Worm (Caenorhabditis elegans): Measurements from ENCODE around the gene F20D12.12.
A peak's percentile ranks its signal among the peaks of the same experiment; 100 is the strongest.

F20D12.12 gene

DNA sequence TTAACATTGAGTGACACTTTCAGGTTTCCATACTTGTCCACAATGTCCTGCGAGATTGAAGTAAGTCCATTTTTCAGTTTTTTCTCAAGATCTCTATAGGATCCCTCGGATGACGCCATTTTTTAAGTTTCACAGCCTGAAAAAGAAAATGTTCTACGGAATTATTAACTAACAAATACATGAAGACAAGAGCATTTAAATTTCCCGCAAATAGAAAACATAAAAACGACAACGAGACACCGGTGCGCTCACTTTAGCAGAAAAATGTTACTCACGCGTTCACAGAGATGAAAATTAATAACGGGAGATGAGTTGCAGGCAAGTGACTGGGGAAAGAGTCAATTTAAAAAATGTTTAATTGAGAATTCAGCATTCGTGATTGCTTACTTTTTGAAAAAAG is 783 bp upstream of the F20D12.12 start, which contains the start of gene czw-1:
TSS of gene czw-1 (minus strand) at position 369 of the 400 bp plus-strand sequence.
- TF ChIP-seq fos-1 (tag; optimal IDR thresholded peaks at IDR 0.05) (no peak), unc-62 (GFP tag; optimal IDR thresholded peaks at IDR 0.05) (no peak), elt-1 (tag; optimal IDR thresholded peaks at IDR 0.05) (no peak), sma-9 (GFP tag; optimal IDR thresholded peaks at IDR 0.05) (no peak), sma-9 (tag; optimal IDR thresholded peaks at IDR 0.05) (no peak), nhr-21 (tag; optimal IDR thresholded peaks at IDR 0.05) (no peak), F13H6.1 (tag; optimal IDR thresholded peaks at IDR 0.05) (no peak), snpc-4 (tag; optimal IDR thresholded peaks at IDR 0.05) (no peak), elt-3 (tag; optimal IDR thresholded peaks at IDR 0.05) (no peak), aly-2 (tag; optimal IDR thresholded peaks at IDR 0.05) (no peak), unc-55 (GFP tag; optimal IDR thresholded peaks at IDR 0.05) (no peak), skn-1 (tag; optimal IDR thresholded peaks at IDR 0.05) (no peak), nhr-25 (tag; optimal IDR thresholded peaks at IDR 0.05) (no peak), zag-1 (tag; optimal IDR thresholded peaks at IDR 0.05) (no peak), nhr-12 (tag; optimal IDR thresholded peaks at IDR 0.05) (no peak), sem-4 (tag; optimal IDR thresholded peaks at IDR 0.05) (no peak), ceh-82 (tag; optimal IDR thresholded peaks at IDR 0.05) (no peak), nhr-237 (tag; optimal IDR thresholded peaks at IDR 0.05) (no peak), nhr-129 (tag; optimal IDR thresholded peaks at IDR 0.05) (no peak), lin-13 (GFP tag; optimal IDR thresholded peaks at IDR 0.05) (no peak), alr-1 (tag; optimal IDR thresholded peaks at IDR 0.05) (no peak)

DNA sequence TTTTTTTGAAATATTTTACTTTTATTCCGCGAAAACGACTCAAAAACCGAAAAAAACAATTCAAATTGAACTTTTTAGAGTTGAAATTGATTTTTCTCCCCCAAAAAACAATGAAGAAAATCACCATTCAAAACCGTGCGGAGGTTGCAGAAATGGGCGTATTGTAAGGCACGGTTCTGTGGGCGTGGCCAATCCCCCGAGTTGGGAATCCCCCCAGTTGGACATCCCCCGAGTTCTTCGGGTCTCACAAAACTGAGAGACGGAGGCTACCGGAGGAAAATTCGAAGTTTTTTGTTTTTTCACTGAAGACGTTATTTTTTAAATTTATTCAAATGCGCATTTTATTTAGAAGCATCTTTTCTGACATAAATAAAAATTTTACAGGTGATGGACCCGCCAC is 1.1 kb downstream of the F20D12.12 start, which contains the start of gene mcm-3AP:
TSS of gene mcm-3AP (plus strand) at position 383 of the 400 bp plus-strand sequence.
- peak; percentile 48 for TF ChIP-seq unc-55 (GFP tag; optimal IDR thresholded peaks at IDR 0.05)
- peak; percentile 8 for TF ChIP-seq F13H6.1 (tag; optimal IDR thresholded peaks at IDR 0.05)
- TF ChIP-seq lsy-2 (tag; optimal IDR thresholded peaks at IDR 0.05): peak in 1 of 2 experiments; percentile 63
- peak; percentile 2 for TF ChIP-seq C34F6.9 (tag; optimal IDR thresholded peaks at IDR 0.05)

- TF ChIP-seq F13H6.1 (tag; optimal IDR thresholded peaks at IDR 0.05) (no peak), snpc-4 (tag; optimal IDR thresholded peaks at IDR 0.05) (no peak), nhr-77 (tag; optimal IDR thresholded peaks at IDR 0.05) (no peak), zag-1 (tag; optimal IDR thresholded peaks at IDR 0.05) (no peak), mab-5 (tag; optimal IDR thresholded peaks at IDR 0.05) (no peak), unc-62 (GFP tag; optimal IDR thresholded peaks at IDR 0.05) (no peak), ceh-16 (tag; optimal IDR thresholded peaks at IDR 0.05) (no peak), egl-27 (tag; optimal IDR thresholded peaks at IDR 0.05) (no peak), Y55F3AM.14 (GFP tag; optimal IDR thresholded peaks at IDR 0.05) (no peak), sem-4 (tag; optimal IDR thresholded peaks at IDR 0.05) (no peak)
These were observed 6.8 kb downstream of the F20D12.12 start for ce11 chrIV:7954006-7954405.

ce11 chrIV:7955849-7956248 is 8.6 kb downstream of the F20D12.12 start, which contains the start of gene ceh-19:
TSS of gene ceh-19 (minus strand) at chrIV:7955949.
- no peak for TF ChIP-seq R02D3.7 (tag; optimal IDR thresholded peaks at IDR 0.05)
- no peak for TF ChIP-seq sma-9 (GFP tag; optimal IDR thresholded peaks at IDR 0.05)
- TF ChIP-seq sma-9 (tag; optimal IDR thresholded peaks at IDR 0.05): no peak

- no peak for TF ChIP-seq egl-27 (tag; optimal IDR thresholded peaks at IDR 0.05)
- TF ChIP-seq sma-3 (GFP tag; optimal IDR thresholded peaks at IDR 0.05): no peak
- TF ChIP-seq lin-39 (tag; optimal IDR thresholded peaks at IDR 0.05): no peak
- TF ChIP-seq ztf-1 (GFP tag; conservative IDR thresholded peaks at IDR 0.05): no peak
- TF ChIP-seq lin-11 (tag; optimal IDR thresholded peaks at IDR 0.05): no peak
- no peak for TF ChIP-seq sma-9 (GFP tag; optimal IDR thresholded peaks at IDR 0.05)
- TF ChIP-seq sma-9 (tag; optimal IDR thresholded peaks at IDR 0.05): no peak
- no peak for TF ChIP-seq R02D3.7 (tag; optimal IDR thresholded peaks at IDR 0.05)
- no peak for TF ChIP-seq ceh-82 (tag; optimal IDR thresholded peaks at IDR 0.05)
- TF ChIP-seq nhr-21 (tag; optimal IDR thresholded peaks at IDR 0.05): no peak
- no peak for TF ChIP-seq nhr-23 (tag; optimal IDR thresholded peaks at IDR 0.05)
- no peak for TF ChIP-seq nhr-10 (tag; optimal IDR thresholded peaks at IDR 0.05)
These were observed 9.5 kb downstream of the F20D12.12 start, which contains the start of gene csr-1 for ce11 chrIV:7956643-7957317. TSS of gene csr-1 (plus strand) at chrIV:7957267.
